Fruit fly (Drosophila melanogaster): ENCODE results near the gene CG32413.

- TF ChIP-seq sv (GFP tag; optimal IDR thresholded peaks at IDR 0.05) (no peak), Dfd (GFP tag; optimal IDR thresholded peaks at IDR 0.05) (no peak), GATAd (GFP tag; optimal IDR thresholded peaks at IDR 0.05) (no peak), Hr78 (GFP tag; optimal IDR thresholded peaks at IDR 0.05) (no peak), usp (GFP tag; optimal IDR thresholded peaks at IDR 0.05) (no peak), woc (GFP tag; optimal IDR thresholded peaks at IDR 0.05) (peak; percentile 56), fru (GFP tag; optimal IDR thresholded peaks at IDR 0.05) (peak; percentile 59), br (GFP tag; optimal IDR thresholded peaks at IDR 0.05) (peak; percentile 55), brk (GFP tag; optimal IDR thresholded peaks at IDR 0.05) (no peak), CG32264 (GFP tag; optimal IDR thresholded peaks at IDR 0.05) (peak; percentile 9), Vsx2 (GFP tag; optimal IDR thresholded peaks at IDR 0.05; ENCODE audit: partially characterized antibody) (no peak)
These were observed 36.9 kb downstream of the CG32413 start for dm6 chr3L:5866924-5867323.

Measured in whole organism, wandering third instar larva.